Fruit fly (Drosophila melanogaster): Measurements from ENCODE around the gene CG14810.
A peak's percentile ranks its signal among the peaks of the same experiment; 100 is the strongest.

Gene CG14810

DNA sequence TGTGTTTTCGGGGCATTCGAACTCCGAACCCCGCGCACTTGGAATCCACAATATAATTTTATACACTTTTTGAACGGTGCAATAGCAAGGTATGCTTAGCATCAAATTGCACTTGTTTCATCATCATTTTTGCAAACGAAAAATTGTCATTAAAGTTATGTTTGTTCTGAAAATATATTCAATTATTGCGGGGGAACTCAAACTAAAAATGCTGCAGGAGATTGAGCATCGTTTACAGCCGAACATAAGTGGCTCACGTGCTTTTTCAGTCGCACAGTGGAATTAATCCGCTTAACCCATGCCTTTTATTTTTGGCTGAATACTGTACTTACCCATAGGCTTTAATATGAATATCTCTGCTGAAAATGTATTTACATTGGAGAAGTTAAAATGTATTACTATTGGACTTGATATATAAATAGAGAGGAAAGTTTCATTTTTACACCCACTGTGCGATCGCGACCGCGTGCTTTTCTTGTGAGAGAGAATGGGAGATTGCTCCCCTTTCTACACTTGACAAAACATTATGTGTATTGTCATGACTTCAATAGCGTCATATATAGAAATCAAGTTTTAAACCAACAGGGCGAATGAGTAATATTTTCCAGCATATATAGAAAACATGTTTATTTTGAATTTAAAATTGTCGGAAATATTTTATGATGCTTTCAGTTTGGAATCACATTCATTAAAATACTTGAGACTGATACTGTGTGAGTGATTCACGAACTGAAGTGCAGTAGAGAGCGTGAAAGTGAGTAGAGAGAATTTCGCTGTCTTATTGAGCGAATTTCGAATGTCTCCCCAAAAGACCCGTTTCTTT is 10.5 kb upstream of the CG14810 start (continued):
- TF ChIP-seq kni (GFP tag; optimal IDR thresholded peaks at IDR 0.05) (peak; percentile 82), stwl (tag; optimal IDR thresholded peaks at IDR 0.05) (peak; percentile 20), Mrtf (GFP tag; IDR thresholded peaks at IDR 0.05) (peak; percentile 96), CG9932 (GFP tag; IDR thresholded peaks at IDR 0.05) (peak; percentile 96), salm (tag; optimal IDR thresholded peaks at IDR 0.05) (peak; percentile 94), cg (GFP tag; optimal IDR thresholded peaks at IDR 0.05) (no peak), fru (optimal IDR thresholded peaks at IDR 0.05) (no peak), CG8944 (GFP tag; optimal IDR thresholded peaks at IDR 0.05) (peak; percentile 91), jing (GFP tag; optimal IDR thresholded peaks at IDR 0.05) (peak; percentile 91), Bdp1 (GFP tag; optimal IDR thresholded peaks at IDR 0.05) (peak; percentile 78), ato (GFP tag; IDR thresholded peaks at IDR 0.05; ENCODE audit: partially characterized antibody) (no peak), CG6254 (GFP tag; optimal IDR thresholded peaks at IDR 0.05) (peak; percentile 89), chn (GFP tag; optimal IDR thresholded peaks at IDR 0.05) (peak; percentile 93), twi (tag; optimal IDR thresholded peaks at IDR 0.05) (peak; percentile 85), nau (GFP tag; optimal IDR thresholded peaks at IDR 0.05) (peak; percentile 92), D19A (tag; optimal IDR thresholded peaks at IDR 0.05) (peak; percentile 92), Atf6 (GFP tag; IDR thresholded peaks at IDR 0.05) (peak; percentile 94), Spps (tag; optimal IDR thresholded peaks at IDR 0.05) (peak; percentile 68), sim (GFP tag; IDR thresholded peaks at IDR 0.05) (peak; percentile 94), bab2 (GFP tag; optimal IDR thresholded peaks at IDR 0.05) (peak; percentile 94), CG17802 (tag; optimal IDR thresholded peaks at IDR 0.05) (peak; percentile 86), crp (GFP tag; optimal IDR thresholded peaks at IDR 0.05) (peak in 1 of 2 experiments; percentile 65), CG5953 (GFP tag; IDR thresholded peaks at IDR 0.05) (peak; percentile 97), unpg (GFP tag; optimal IDR thresholded peaks at IDR 0.05) (peak; percentile 99), CG15514 (GFP tag; optimal IDR thresholded peaks at IDR 0.05) (peak; percentile 92), CG3995 (GFP tag; optimal IDR thresholded peaks at IDR 0.05) (peak; percentile 70), jumu (GFP tag; optimal IDR thresholded peaks at IDR 0.05) (peak; percentile 93), ATbp (GFP tag; optimal IDR thresholded peaks at IDR 0.05) (peak; percentile 94), yki (optimal IDR thresholded peaks at IDR 0.05) (no peak), CG14050 (GFP tag; IDR thresholded peaks at IDR 0.05) (peak; percentile 96), Dfd (GFP tag; optimal IDR thresholded peaks at IDR 0.05) (no peak), CG4820 (GFP tag; optimal IDR thresholded peaks at IDR 0.05) (peak; percentile 90), Med (GFP tag) (peak; percentile 99), CG4424 (GFP tag; optimal IDR thresholded peaks at IDR 0.05) (peak; percentile 93), Sox100B (GFP tag; optimal IDR thresholded peaks at IDR 0.05) (peak; percentile 96), disco-r (GFP tag; optimal IDR thresholded peaks at IDR 0.05) (peak; percentile 87), nerfin-2 (GFP tag; IDR thresholded peaks at IDR 0.05; ENCODE audit: partially characterized antibody) (peak; percentile 45; the same call in 1 of the 2 replicates), wdn (GFP tag; IDR thresholded peaks at IDR 0.05) (peak; percentile 96), CG17612 (GFP tag; IDR thresholded peaks at IDR 0.05) (peak; percentile 91), lov (optimal IDR thresholded peaks at IDR 0.05) (no peak), lov (GFP tag; IDR thresholded peaks at IDR 0.05) (peak; percentile 95), Hmx (GFP tag; optimal IDR thresholded peaks at IDR 0.05) (peak; percentile 89), cas (GFP tag; IDR thresholded peaks at IDR 0.05) (peak; percentile 91), CG30403 (GFP tag; optimal IDR thresholded peaks at IDR 0.05) (peak; percentile 97), CG1792 (GFP tag; optimal IDR thresholded peaks at IDR 0.05) (peak; percentile 89), z (GFP tag; IDR thresholded peaks at IDR 0.05) (peak; percentile 72), org-1 (GFP tag; optimal IDR thresholded peaks at IDR 0.05) (peak; percentile 92), Max (GFP tag; optimal IDR thresholded peaks at IDR 0.05) (peak; percentile 93), CG12659 (GFP tag; optimal IDR thresholded peaks at IDR 0.05) (peak; percentile 97), CTCF (GFP tag; optimal IDR thresholded peaks at IDR 0.05) (peak; percentile 66), CG11696 (GFP tag; IDR thresholded peaks at IDR 0.05) (peak; percentile 93)

Data from whole organism, embryonic.